Fruit fly (Drosophila melanogaster) whole organism, embryonic: ENCODE results near the gene Ccp84Ad.

ENCODE experiments used
- CG10321 ChIP-seq: fragments of 200-800 bp; sonication (Bioruptor generic); IDR thresholded peaks from 2 replicates; pipeline ENCODE4 v1.3.6; 2022; ENCODE audit warnings: missing biosample characterization, missing genetic modification characterization
- CG11723 ChIP-seq: fragments of 200-800 bp; sonication (Bioruptor generic); optimal IDR thresholded peaks from 2 replicates; lab custom pipeline; 2017; ENCODE audit warnings: missing biosample characterization, mild to moderate bottlenecking, missing genetic modification characterization
- CG12744 ChIP-seq: fragments of 200-800 bp; sonication (Bioruptor generic); optimal IDR thresholded peaks from 2 replicates; lab custom pipeline; 2016; ENCODE audit warnings: missing biosample characterization, missing genetic modification characterization
- CG13624 ChIP-seq: fragments of 200-800 bp; sonication (Bioruptor generic); optimal IDR thresholded peaks from 2 replicates; lab custom pipeline; 2016; ENCODE audit warnings: missing biosample characterization, missing genetic modification characterization
- CG14014 ChIP-seq: fragments of 200-800 bp; sonication (Bioruptor generic); IDR thresholded peaks from 2 replicates; pipeline ENCODE4 v1.3.6; 2022; ENCODE audit warnings: missing biosample characterization, missing genetic modification characterization
- CG18619 ChIP-seq: fragments of 200-800 bp; sonication (Bioruptor generic); optimal IDR thresholded peaks from 3 replicates; lab custom pipeline; 2017; ENCODE audit warnings: missing biosample characterization, mild to moderate bottlenecking, missing genetic modification characterization
- CG33213 ChIP-seq: fragments of 200-800 bp; sonication (Bioruptor generic); optimal IDR thresholded peaks from 3 replicates; lab custom pipeline; 2016; ENCODE audit warnings: missing biosample characterization, missing genetic modification characterization
- CG3838 ChIP-seq: fragments of 200-800 bp; sonication (Bioruptor generic); optimal IDR thresholded peaks from 3 replicates; lab custom pipeline; 2016; ENCODE audit warnings: missing biosample characterization, missing genetic modification characterization
- CG4328 ChIP-seq: fragments of 200-800 bp; sonication (Bioruptor generic); optimal IDR thresholded peaks from 3 replicates; lab custom pipeline; 2017; ENCODE audit warnings: missing biosample characterization, missing genetic modification reagents, missing genetic modification characterization
- CG5180 ChIP-seq: fragments of 200-800 bp; sonication (Bioruptor generic); optimal IDR thresholded peaks from 3 replicates; lab custom pipeline; 2017; ENCODE audit warnings: missing biosample characterization, missing genetic modification characterization, mild to moderate bottlenecking, moderate library complexity, missing genetic modification reagents
- CG6272 ChIP-seq: fragments of 200-800 bp; sonication (Bioruptor generic); IDR thresholded peaks from 2 replicates; pipeline ENCODE4 v1.3.6; 2022; ENCODE audit warnings: missing biosample characterization, missing genetic modification characterization
- CG6813 ChIP-seq: fragments of 200-800 bp; sonication (Bioruptor generic); optimal IDR thresholded peaks from 2 replicates; lab custom pipeline; 2017; ENCODE audit warnings: missing biosample characterization, missing genetic modification characterization, mild to moderate bottlenecking, moderate library complexity, missing genetic modification reagents
- CG7839 ChIP-seq: fragments of 200-800 bp; sonication (Bioruptor generic); optimal IDR thresholded peaks from 3 replicates; lab custom pipeline; 2018; ENCODE audit warnings: missing biosample characterization, mild to moderate bottlenecking, missing genetic modification characterization, moderate library complexity
- CG7963 ChIP-seq: fragments of 200-800 bp; sonication (Bioruptor generic); IDR thresholded peaks from 3 replicates; pipeline ENCODE4 v1.3.6; 2022; ENCODE audit warnings: missing biosample characterization, missing genetic modification characterization; ENCODE audit not compliant: partially characterized antibody
- CG9876 ChIP-seq: fragments of 200-800 bp; sonication (Bioruptor generic); optimal IDR thresholded peaks from 2 replicates; lab custom pipeline; 2016; ENCODE audit warnings: missing biosample characterization, missing genetic modification characterization
- Dad ChIP-seq: fragments of 200-800 bp; sonication (Bioruptor generic); optimal IDR thresholded peaks from 3 replicates; lab custom pipeline; 2016; ENCODE audit warnings: missing biosample characterization, missing genetic modification characterization
- Dbx ChIP-seq: fragments of 200-800 bp; sonication (Bioruptor generic); IDR thresholded peaks from 3 replicates; pipeline ENCODE4 v1.3.6; 2022; ENCODE audit warnings: missing biosample characterization, missing genetic modification characterization
- Dek ChIP-seq: fragments of 200-800 bp; sonication (Bioruptor generic); optimal IDR thresholded peaks from 3 replicates; lab custom pipeline; 2019; ENCODE audit warnings: missing biosample characterization, mild to moderate bottlenecking, missing genetic modification characterization, moderate library complexity
- Dp ChIP-seq: fragments of 200-800 bp; sonication (Bioruptor generic); optimal IDR thresholded peaks from 2 replicates; lab custom pipeline; 2018; ENCODE audit warnings: missing biosample characterization, mild to moderate bottlenecking, missing genetic modification characterization, moderate library complexity
- Fer1 ChIP-seq: fragments of 200-800 bp; sonication (Bioruptor generic); optimal IDR thresholded peaks from 2 replicates; lab custom pipeline; 2017; ENCODE audit warnings: missing biosample characterization, mild to moderate bottlenecking, missing genetic modification characterization
- HLH3B ChIP-seq: fragments of 200-800 bp; sonication (Bioruptor generic); IDR thresholded peaks from 2 replicates; pipeline ENCODE4 v1.3.6; 2022; ENCODE audit warnings: missing biosample characterization, missing genetic modification characterization
- HLH4C ChIP-seq: fragments of 200-800 bp; sonication (Bioruptor generic); IDR thresholded peaks from 3 replicates; pipeline ENCODE4 v1.3.6; 2022; ENCODE audit warnings: missing biosample characterization, missing genetic modification characterization; ENCODE audit not compliant: partially characterized antibody
- Hr39 ChIP-seq: fragments of >200 bp; optimal IDR thresholded peaks from 2 replicates; lab custom pipeline; 2017
- Hr78 ChIP-seq, 2 experiments: fragments of 200-800 bp in 1 of 2; fragments of >200 bp in 1 of 2; sonication (Bioruptor generic) in 1 of 2; optimal IDR thresholded peaks; 2 replicates each; lab custom pipeline; 2017 to 2019; ENCODE audit warnings: missing biosample characterization in 2 of 2, missing genetic modification characterization in 2 of 2, mild to moderate bottlenecking in 1 of 2, moderate library complexity in 1 of 2
- Myb ChIP-seq: fragments of 200-800 bp; sonication (Bioruptor generic); optimal IDR thresholded peaks from 2 replicates; lab custom pipeline; 2016; ENCODE audit warnings: missing biosample characterization, missing genetic modification characterization
- NC2α ChIP-seq: fragments of 200-800 bp; sonication (Bioruptor generic); optimal IDR thresholded peaks from 2 replicates; lab custom pipeline; 2016; ENCODE audit warnings: missing biosample characterization, missing genetic modification characterization
- NFAT ChIP-seq: fragments of 200-800 bp; sonication (Bioruptor generic); IDR thresholded peaks from 2 replicates; pipeline ENCODE4 v1.3.6; 2022; ENCODE audit warnings: missing biosample characterization, missing genetic modification characterization
- Oaz ChIP-seq: fragments of 200-800 bp; sonication (Bioruptor generic); IDR thresholded peaks from 2 replicates; pipeline ENCODE4 v1.3.6; 2022; ENCODE audit warnings: missing biosample characterization, missing genetic modification characterization
- Oli ChIP-seq: fragments of 200-800 bp; sonication (Bioruptor generic); optimal IDR thresholded peaks from 2 replicates; lab custom pipeline; 2018; ENCODE audit warnings: missing biosample characterization, mild to moderate bottlenecking, missing genetic modification characterization, moderate library complexity
- Ptx1 ChIP-seq: fragments of 200-800 bp; sonication (Bioruptor generic); IDR thresholded peaks from 2 replicates; pipeline ENCODE4 v1.3.6; 2022; ENCODE audit warnings: missing biosample characterization, missing genetic modification characterization
- Sox100B ChIP-seq: fragments of 200-800 bp; sonication (Bioruptor generic); optimal IDR thresholded peaks from 3 replicates; lab custom pipeline; 2018; ENCODE audit warnings: missing biosample characterization, mild to moderate bottlenecking, missing genetic modification characterization
- Spps ChIP-seq: fragments of 200-800 bp; sonication (Bioruptor generic); optimal IDR thresholded peaks from 2 replicates; lab custom pipeline; 2018; ENCODE audit warnings: missing biosample characterization, mild to moderate bottlenecking, missing genetic modification characterization
- amos ChIP-seq: fragments of 200-800 bp; sonication (Bioruptor generic); IDR thresholded peaks from 2 replicates; pipeline ENCODE4 v1.3.6; 2022; ENCODE audit warnings: missing biosample characterization, missing genetic modification characterization; ENCODE audit not compliant: partially characterized antibody
- ara ChIP-seq: fragments of 200-800 bp; sonication (Bioruptor generic); IDR thresholded peaks from 2 replicates; pipeline ENCODE4 v1.3.6; 2022; ENCODE audit warnings: missing biosample characterization, missing genetic modification characterization
- btn ChIP-seq: fragments of 200-800 bp; sonication (Bioruptor generic); optimal IDR thresholded peaks from 2 replicates; lab custom pipeline; 2016; ENCODE audit warnings: missing biosample characterization, missing genetic modification characterization
- cad ChIP-seq: fragments of >200 bp; optimal IDR thresholded peaks from 2 replicates; lab custom pipeline; 2017; ENCODE audit warnings: missing biosample characterization, missing genetic modification characterization
- cato ChIP-seq: fragments of 200-800 bp; sonication (Bioruptor generic); optimal IDR thresholded peaks from 2 replicates; lab custom pipeline; 2016; ENCODE audit warnings: missing biosample characterization, missing genetic modification characterization, borderline replicate concordance
- chinmo ChIP-seq: fragments of 200-800 bp; sonication (Bioruptor generic); IDR thresholded peaks from 4 replicates; pipeline ENCODE4 v1.3.6; 2022; ENCODE audit warnings: missing biosample characterization, missing genetic modification characterization; ENCODE audit not compliant: partially characterized antibody
- en ChIP-seq: fragments of 200-800 bp; sonication (Bioruptor generic); optimal IDR thresholded peaks from 2 replicates; lab custom pipeline; 2016; ENCODE audit warnings: missing biosample characterization, missing genetic modification characterization
- ewg ChIP-seq: fragments of 200-800 bp; sonication (Bioruptor generic); optimal IDR thresholded peaks from 3 replicates; lab custom pipeline; 2017; ENCODE audit warnings: mild to moderate bottlenecking, missing biosample characterization, missing genetic modification reagents, missing genetic modification characterization
- fu2 ChIP-seq: fragments of 200-800 bp; sonication (Bioruptor generic); optimal IDR thresholded peaks from 2 replicates; lab custom pipeline; 2016; ENCODE audit warnings: missing biosample characterization, missing genetic modification characterization
- gro ChIP-seq: fragments of 200-800 bp; sonication (Bioruptor generic); optimal IDR thresholded peaks from 2 replicates; lab custom pipeline; 2016; ENCODE audit warnings: missing biosample characterization, missing genetic modification characterization
- insv ChIP-seq, 2 experiments: fragments of 200-800 bp; sonication (Bioruptor generic); optimal IDR thresholded peaks; 3 replicates each; lab custom pipeline; 2016 to 2018; ENCODE audit warnings: missing biosample characterization in 2 of 2, missing genetic modification characterization in 2 of 2
- mirr ChIP-seq: fragments of 200-800 bp; sonication (Bioruptor generic); optimal IDR thresholded peaks from 3 replicates; lab custom pipeline; 2018; ENCODE audit warnings: missing biosample characterization, mild to moderate bottlenecking, missing genetic modification characterization
- onecut ChIP-seq: fragments of 200-800 bp; sonication (Bioruptor generic); IDR thresholded peaks from 2 replicates; pipeline ENCODE4 v1.3.6; 2022; ENCODE audit warnings: missing biosample characterization, missing genetic modification characterization
- sens-2 ChIP-seq: fragments of 200-800 bp; sonication (Bioruptor generic); IDR thresholded peaks from 2 replicates; pipeline ENCODE4 v1.3.6; 2022; ENCODE audit warnings: missing biosample characterization, missing genetic modification characterization
- stwl ChIP-seq: fragments of 200-800 bp; sonication (Bioruptor generic); optimal IDR thresholded peaks from 3 replicates; lab custom pipeline; 2018; ENCODE audit warnings: missing biosample characterization, mild to moderate bottlenecking, missing genetic modification characterization, moderate library complexity
- sug ChIP-seq: fragments of 200-800 bp; optimal IDR thresholded peaks from 2 replicates; lab custom pipeline; 2019; ENCODE audit warnings: missing biosample characterization, mild to moderate bottlenecking, missing genetic modification characterization, moderate library complexity
- tin ChIP-seq: fragments of 200-800 bp; sonication (Bioruptor generic); optimal IDR thresholded peaks from 3 replicates; lab custom pipeline; 2016; ENCODE audit warnings: missing biosample characterization, missing genetic modification characterization
- toy ChIP-seq: fragments of 200-800 bp; sonication (Bioruptor generic); IDR thresholded peaks from 2 replicates; pipeline ENCODE4 v1.3.6; 2022; ENCODE audit warnings: missing biosample characterization, missing genetic modification characterization
- yki ChIP-seq: fragments of >200 bp; optimal IDR thresholded peaks from 3 replicates; lab custom pipeline; 2018
- zen ChIP-seq: fragments of 200-800 bp; sonication (Bioruptor generic); optimal IDR thresholded peaks from 3 replicates; lab custom pipeline; 2018; ENCODE audit warnings: missing biosample characterization, mild to moderate bottlenecking, missing genetic modification characterization, moderate library complexity

Gene Ccp84Ad

dm6 chr3R:6659941-6660340 lies 32.6 kb upstream of the Ccp84Ad start, which contains the start of gene agt (continued):
- TF ChIP-seq NFAT (no peak), CG6813 (no peak), cad (GFP tag; lab: Kevin White, UChicago) (no peak), Dek (tag; lab: Kevin White, UChicago) (no peak), CG7963 (GFP tag; lab: Robert Waterston, UW) (no peak), CG11723 (GFP tag; lab: Kevin White, UChicago) (no peak), tin (GFP tag; lab: Kevin White, UChicago) (no peak), HLH3B (no peak), mirr (GFP tag; lab: Kevin White, UChicago) (no peak), stwl (peak; percentile 93), Fer1 (GFP tag; lab: Kevin White, UChicago) (no peak), Dp (GFP tag; lab: Kevin White, UChicago) (peak; percentile 81), CG7839 (no peak), CG13624 (GFP tag; lab: Kevin White, UChicago) (no peak), Hr39 (lab: Kevin White, UChicago) (no peak), fu2 (GFP tag; lab: Kevin White, UChicago) (no peak), CG3838 (GFP tag; lab: Kevin White, UChicago) (no peak), HLH4C (no peak), gro (no peak), ara (GFP tag; lab: Robert Waterston, UW) (no peak), sens-2 (GFP tag; lab: Robert Waterston, UW) (no peak), sug (tag; lab: Kevin White, UChicago) (peak; percentile 27), CG9876 (GFP tag; lab: Kevin White, UChicago) (no peak), CG14014 (GFP tag; lab: Robert Waterston, UW) (no peak), chinmo (no peak), CG6272 (GFP tag; lab: Robert Waterston, UW) (no peak), Spps (tag; lab: Kevin White, UChicago) (no peak), yki (no peak), Oli (tag; lab: Kevin White, UChicago) (no peak), CG18619 (GFP tag; lab: Kevin White, UChicago) (no peak), NC2α (GFP tag; lab: Kevin White, UChicago) (no peak), CG10321 (GFP tag; lab: Robert Waterston, UW) (no peak), Myb (GFP tag; lab: Kevin White, UChicago) (peak; percentile 50), Sox100B (GFP tag; lab: Kevin White, UChicago) (no peak), toy (no peak), ewg (no peak), Ptx1 (GFP tag; lab: Robert Waterston, UW) (no peak), CG5180 (no peak), Dad (GFP tag; lab: Kevin White, UChicago) (no peak), insv (GFP tag; optimal IDR thresholded peaks at IDR 0.05; lab: Kevin White, UChicago) (no peak), Oaz (no peak), zen (tag; lab: Kevin White, UChicago) (peak; percentile 76), cato (no peak), onecut (GFP tag; lab: Robert Waterston, UW) (no peak), en (GFP tag; lab: Kevin White, UChicago) (no peak), Hr78 (GFP tag; optimal IDR thresholded peaks at IDR 0.05; lab: Kevin White, UChicago) (no peak), amos (peak; percentile 41; the same call in 1 of the 2 replicates), CG33213 (peak; percentile 26), Dbx (0 out of 3 replicates have a peak, but pooled peaks have one; percentile 5), CG4328 (GFP tag; lab: Kevin White, UChicago) (no peak), CG12744 (no peak), btn (GFP tag; lab: Kevin White, UChicago) (no peak)
